Fruit fly (Drosophila melanogaster) whole organism, prepupa: ENCODE data around the gene rdgA.

Source experiments
- CG32006 ChIP-seq: fragments of 200-800 bp; sonication (Bioruptor generic); optimal IDR thresholded peaks from 3 replicates; lab custom pipeline; 2017; ENCODE audit warnings: missing biosample characterization, mild to moderate bottlenecking, missing genetic modification characterization
- Lpt ChIP-seq: fragments of 200-800 bp; sonication (Bioruptor generic); optimal IDR thresholded peaks from 3 replicates; lab custom pipeline; 2016; ENCODE audit warnings: missing biosample characterization, missing genetic modification characterization
- Smox ChIP-seq: fragments of 200-800 bp; sonication (Bioruptor generic); optimal IDR thresholded peaks from 3 replicates; lab custom pipeline; 2016; ENCODE audit warnings: missing biosample characterization, missing genetic modification characterization
- lz ChIP-seq: fragments of 200-800 bp; sonication (Bioruptor generic); optimal IDR thresholded peaks from 3 replicates; lab custom pipeline; 2016; ENCODE audit warnings: missing biosample characterization, missing genetic modification characterization

- TF ChIP-seq Smox (peak; percentile 21), CG32006 (GFP tag; lab: Kevin White, UChicago) (peak; percentile 89), lz (GFP tag; lab: Kevin White, UChicago) (peak; percentile 41), Lpt (GFP tag; lab: Kevin White, UChicago) (peak; percentile 54)
These were observed 15.9 kb upstream of the rdgA start for dm6 chrX:8890974-8891373.
